Fruit fly (Drosophila melanogaster): Measurements from ENCODE around the gene fzy.

- TF ChIP-seq dac (GFP tag; optimal IDR thresholded peaks at IDR 0.05) (no peak), esn (GFP tag; optimal IDR thresholded peaks at IDR 0.05) (no peak), eg (GFP tag; IDR thresholded peaks at IDR 0.05) (no peak), Hr39 (GFP tag; optimal IDR thresholded peaks at IDR 0.05) (no peak), CG8119 (GFP tag; IDR thresholded peaks at IDR 0.05) (no peak), dsx (GFP tag; optimal IDR thresholded peaks at IDR 0.05; ENCODE audit: poor library complexity, severe bottlenecking) (no peak), CG6792 (GFP tag; optimal IDR thresholded peaks at IDR 0.05) (no peak), CG4318 (GFP tag; optimal IDR thresholded peaks at IDR 0.05) (no peak)
Measured at dm6 chr2L:16351805-16352584, 41.2 kb downstream of the fzy start.

Measured in whole organism, prepupa.